ENCODE assay signal across 4 worm cellular contexts in the genomic region with DNA sequence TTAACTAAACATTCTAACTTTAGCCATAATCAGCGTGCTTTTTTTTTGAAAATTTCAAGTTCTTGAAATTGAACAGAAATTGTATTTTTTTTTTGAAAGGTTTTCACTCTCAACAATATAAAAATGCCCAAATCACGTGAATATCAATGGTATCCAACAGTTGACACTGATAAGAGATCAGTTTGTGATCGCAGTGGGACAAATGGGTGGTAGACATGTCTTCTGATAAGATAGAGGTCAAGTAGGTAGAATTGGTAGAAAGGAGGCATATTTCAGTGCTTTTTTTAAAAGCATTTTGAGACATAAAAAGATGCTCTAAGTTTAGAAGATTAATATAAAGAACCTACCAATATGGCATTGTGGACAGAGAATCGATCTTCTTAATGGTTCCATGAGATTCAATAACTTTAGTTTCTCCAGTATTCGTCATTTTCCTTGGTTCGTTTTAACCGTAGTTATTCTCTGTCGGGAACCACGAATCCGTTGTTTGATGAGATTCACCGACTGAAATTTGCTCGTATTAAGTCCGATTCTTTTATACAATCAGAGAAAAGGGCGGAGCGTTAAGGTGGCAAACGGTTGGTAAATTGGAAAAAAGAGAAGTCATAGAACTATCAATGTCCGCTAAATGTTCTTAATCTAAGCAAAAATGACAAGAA.
TF ChIP-seq lines count a peak whose summit lies in the region.

Gene mthf-1 (minus strand): TSS at position 504 of the 659 bp plus-strand sequence.

TF ChIP-seq in whole organism, L1 larva, 84 proteins besides CTCF, POLR2A, EP300 and RAD21 (continued from another document):
- TF ChIP-seq nhr-19 (GFP tag; conservative IDR thresholded peaks at IDR 0.05; lab: Robert Waterston, UW) (peak; percentile 15; the same call in 1 of the 2 replicates), blmp-1 (tag; optimal IDR thresholded peaks at IDR 0.05; lab: Kevin White, UChicago) (peak; percentile 69), efl-1 (optimal IDR thresholded peaks at IDR 0.05; lab: Kevin White, UChicago) (no peak), efl-1 (GFP tag; optimal IDR thresholded peaks at IDR 0.05 in 1 of 2; lab: Kevin White, UChicago) (peak in 1 of 2 experiments; percentile 6), nhr-20 (tag; optimal IDR thresholded peaks at IDR 0.05; lab: Kevin White, UChicago) (peak; percentile 41), elt-2 (tag; optimal IDR thresholded peaks at IDR 0.05; lab: Kevin White, UChicago) (peak; percentile 86), nhr-85 (tag; lab: Kevin White, UChicago) (peak; percentile 70), nhr-11 (tag; optimal IDR thresholded peaks at IDR 0.05; lab: Kevin White, UChicago) (no peak), C16A3.4 (tag; optimal IDR thresholded peaks at IDR 0.05; lab: Kevin White, UChicago) (peak; percentile 2)

TF ChIP-seq in whole organism, L2 larva, 48 proteins besides CTCF, POLR2A, EP300 and RAD21 (continued from another document):
- TF ChIP-seq nhr-6 (tag; optimal IDR thresholded peaks at IDR 0.05; lab: Kevin White, UChicago): no peak

TF ChIP-seq in whole organism, L3 larva, 47 proteins besides CTCF, POLR2A, EP300 and RAD21 (continued from another document):
- peak; percentile 45 for TF ChIP-seq ama-1 (optimal IDR thresholded peaks at IDR 0.05; lab: Kevin White, UChicago)

TF ChIP-seq in whole organism, L4 larva, 104 proteins besides CTCF, POLR2A, EP300 and RAD21 (continued from another document):
- peak; percentile 62 for TF ChIP-seq nhr-28 (tag; optimal IDR thresholded peaks at IDR 0.05; lab: Kevin White, UChicago)
- TF ChIP-seq nhr-6 (tag; optimal IDR thresholded peaks at IDR 0.05; lab: Kevin White, UChicago): peak; percentile 43
- peak; percentile 77 for TF ChIP-seq dmd-6 (GFP tag; IDR thresholded peaks at IDR 0.05; lab: Robert Waterston, UW)
- peak; percentile 44 for TF ChIP-seq nhr-77 (tag; optimal IDR thresholded peaks at IDR 0.05; lab: Kevin White, UChicago)
- peak; percentile 39 for TF ChIP-seq mep-1 (tag; optimal IDR thresholded peaks at IDR 0.05; lab: Kevin White, UChicago)
- no peak for TF ChIP-seq lin-15B (tag; optimal IDR thresholded peaks at IDR 0.05; lab: Kevin White, UChicago)
- TF ChIP-seq tra-1 (GFP tag; IDR thresholded peaks at IDR 0.05; lab: Robert Waterston, UW): peak; percentile 87
- peak; percentile 18 for TF ChIP-seq cey-2 (tag; optimal IDR thresholded peaks at IDR 0.05; lab: Kevin White, UChicago; ENCODE audit: borderline replicate concordance, insufficient read depth)
- no peak for TF ChIP-seq daf-12 (tag; optimal IDR thresholded peaks at IDR 0.05; lab: Kevin White, UChicago)
- TF ChIP-seq lin-38 (GFP tag; IDR thresholded peaks at IDR 0.05; lab: Robert Waterston, UW): peak; percentile 24; the same call in 1 of the 2 replicates
- TF ChIP-seq mes-2 (tag; optimal IDR thresholded peaks at IDR 0.05; lab: Kevin White, UChicago; ENCODE audit: poor library complexity, severe bottlenecking): peak; percentile 17
- TF ChIP-seq D1046.2 (GFP tag; IDR thresholded peaks at IDR 0.05; lab: Robert Waterston, UW): no peak
- TF ChIP-seq aha-1 (tag; lab: Kevin White, UChicago): peak; percentile 88
- peak; percentile 46; the same call in 1 of the 2 replicates for TF ChIP-seq pha-4 (GFP tag; IDR thresholded peaks at IDR 0.05; lab: Robert Waterston, UW)
- no peak for TF ChIP-seq pha-4 (tag; optimal IDR thresholded peaks at IDR 0.05; lab: Kevin White, UChicago)
- peak; percentile 69; the same call in 1 of the 2 replicates for TF ChIP-seq lin-1 (GFP tag; IDR thresholded peaks at IDR 0.05; lab: Robert Waterston, UW)
- peak; percentile 69 for TF ChIP-seq hlh-11 (tag; optimal IDR thresholded peaks at IDR 0.05; lab: Kevin White, UChicago)
- TF ChIP-seq nhr-41 (GFP tag; IDR thresholded peaks at IDR 0.05; lab: Robert Waterston, UW): peak; percentile 90
- TF ChIP-seq mdl-1 (tag; optimal IDR thresholded peaks at IDR 0.05; lab: Kevin White, UChicago): peak in 1 of 2 experiments; percentile 26
- peak; percentile 15 for TF ChIP-seq T20F7.1 (GFP tag; optimal IDR thresholded peaks at IDR 0.05; lab: Kevin White, UChicago)
- TF ChIP-seq ceh-32 (tag; optimal IDR thresholded peaks at IDR 0.05; lab: Kevin White, UChicago; ENCODE audit: poor library complexity): no peak
- no peak for TF ChIP-seq nhr-237 (tag; optimal IDR thresholded peaks at IDR 0.05; lab: Kevin White, UChicago)
- TF ChIP-seq dpl-1 (GFP tag; optimal IDR thresholded peaks at IDR 0.05; lab: Kevin White, UChicago): peak; percentile 2
- peak; percentile 44 for TF ChIP-seq nhr-102 (tag; optimal IDR thresholded peaks at IDR 0.05; lab: Kevin White, UChicago)
- peak; percentile 7; the same call in 1 of the 2 replicates for TF ChIP-seq hmg-1.1 (GFP tag; IDR thresholded peaks at IDR 0.05; lab: Robert Waterston, UW)
TF ChIP-seq in whole organism, L4 larva: peak in this region for 27.
